Fruit fly (Drosophila melanogaster): ENCODE results near the gene CG16756.

Gene CG16756

DNA sequence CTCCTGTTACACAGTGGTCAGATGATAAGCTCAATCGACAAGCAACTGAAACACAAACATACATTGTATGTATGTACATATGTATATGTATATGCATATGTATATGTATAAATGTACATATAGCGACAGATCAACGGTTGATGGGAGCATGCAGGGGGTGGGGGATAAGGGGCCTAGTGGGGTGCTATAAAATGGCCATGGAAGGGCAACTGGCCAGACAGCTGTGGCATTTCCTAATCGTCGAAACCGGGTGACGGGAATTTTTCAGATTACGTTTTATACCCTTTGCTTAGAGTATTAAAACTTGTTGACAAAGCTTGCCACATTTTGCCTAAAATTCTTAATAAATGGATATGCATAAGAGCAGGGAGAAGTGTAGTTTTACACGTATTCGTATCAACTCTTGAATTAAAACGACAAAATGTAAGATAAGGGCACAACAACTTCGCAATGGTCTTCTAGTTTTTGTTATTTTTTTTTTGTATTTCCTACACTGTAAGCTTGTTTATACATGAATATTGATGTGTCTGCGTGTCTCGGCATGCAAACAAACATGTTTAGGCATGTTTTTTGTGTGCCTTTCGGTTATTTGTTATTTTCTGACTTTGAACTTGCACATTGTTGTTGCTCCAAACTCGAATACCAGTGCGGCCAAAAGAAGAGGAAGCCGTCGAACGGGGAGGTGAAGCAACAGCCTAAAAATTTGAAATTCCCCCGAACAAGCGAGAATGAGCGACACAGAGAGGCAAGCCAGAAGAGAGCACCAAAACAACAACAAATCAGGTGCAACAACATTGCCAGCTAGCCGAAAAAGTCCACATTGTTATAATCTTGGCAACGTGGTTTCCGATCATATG, 8.0 kb upstream of the CG16756 start:
- TF ChIP-seq CG33017 (tag; optimal IDR thresholded peaks at IDR 0.05) = peak; percentile 21
- no peak for TF ChIP-seq CG1620 (GFP tag; optimal IDR thresholded peaks at IDR 0.05)
- no peak for TF ChIP-seq cnc (optimal IDR thresholded peaks at IDR 0.05)
- no peak for TF ChIP-seq Mnt (GFP tag; optimal IDR thresholded peaks at IDR 0.05)
- peak; percentile 32 for TF ChIP-seq ovo (GFP tag; optimal IDR thresholded peaks at IDR 0.05)
- TF ChIP-seq cic (GFP tag; optimal IDR thresholded peaks at IDR 0.05) = peak; percentile 25
- TF ChIP-seq Hr96 (GFP tag; optimal IDR thresholded peaks at IDR 0.05) = no peak
- no peak for TF ChIP-seq CG5204 (GFP tag; optimal IDR thresholded peaks at IDR 0.05)
- no peak for TF ChIP-seq toe (GFP tag; optimal IDR thresholded peaks at IDR 0.05)
- peak; percentile 34 for TF ChIP-seq CG11617 (GFP tag; optimal IDR thresholded peaks at IDR 0.05)
- no peak for TF ChIP-seq kay (GFP tag; ENCODE audit: borderline replicate concordance)
- peak; percentile 45 for TF ChIP-seq CG7101 (tag; optimal IDR thresholded peaks at IDR 0.05)
- no peak for TF ChIP-seq Crg-1 (GFP tag; optimal IDR thresholded peaks at IDR 0.05)
- no peak for TF ChIP-seq CG7045 (GFP tag; optimal IDR thresholded peaks at IDR 0.05)
- TF ChIP-seq bab1 (GFP tag; optimal IDR thresholded peaks at IDR 0.05) = no peak
- no peak for TF ChIP-seq pad (GFP tag; optimal IDR thresholded peaks at IDR 0.05)
- TF ChIP-seq tj (GFP tag; optimal IDR thresholded peaks at IDR 0.05) = no peak
- TF ChIP-seq CG12768 (GFP tag; optimal IDR thresholded peaks at IDR 0.05) = no peak
- no peak for TF ChIP-seq Clk (GFP tag; optimal IDR thresholded peaks at IDR 0.05)
- TF ChIP-seq CG14711 (tag; optimal IDR thresholded peaks at IDR 0.05) = peak; percentile 40

- TF ChIP-seq bab1 (GFP tag; optimal IDR thresholded peaks at IDR 0.05) (no peak), cnc (optimal IDR thresholded peaks at IDR 0.05) (no peak), Crg-1 (GFP tag; optimal IDR thresholded peaks at IDR 0.05) (no peak), ovo (GFP tag; optimal IDR thresholded peaks at IDR 0.05) (no peak), kay (GFP tag; ENCODE audit: borderline replicate concordance) (no peak), CG7101 (tag; optimal IDR thresholded peaks at IDR 0.05) (no peak), Hr96 (GFP tag; optimal IDR thresholded peaks at IDR 0.05) (no peak), cic (GFP tag; optimal IDR thresholded peaks at IDR 0.05) (no peak), CG7045 (GFP tag; optimal IDR thresholded peaks at IDR 0.05) (no peak), CG12768 (GFP tag; optimal IDR thresholded peaks at IDR 0.05) (no peak), CG11617 (GFP tag; optimal IDR thresholded peaks at IDR 0.05) (no peak)
Observed at dm6 chrX:5419905-5420567, 7.3 kb upstream of the CG16756 start.

DNA sequence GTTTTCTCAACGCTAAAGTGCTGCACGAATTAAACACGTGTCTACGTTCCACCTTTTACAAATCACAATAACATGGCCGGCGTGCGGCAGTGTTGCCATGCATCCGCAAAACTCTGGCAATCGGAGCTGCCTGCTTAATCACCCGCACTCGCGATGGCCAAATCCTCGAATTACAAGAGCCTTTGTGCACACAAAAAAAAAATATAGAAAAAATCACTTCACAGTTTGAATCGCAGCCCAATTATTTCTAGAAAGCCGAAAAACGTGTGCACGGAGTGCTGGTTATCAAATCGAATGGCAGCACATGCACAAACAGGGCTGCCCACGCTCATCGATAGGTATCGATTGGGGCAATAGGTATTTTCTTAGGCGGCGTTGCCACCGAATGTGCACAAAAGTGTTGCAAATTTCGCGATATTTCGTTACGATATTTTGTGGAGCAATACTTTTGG, 6.7 kb upstream of the CG16756 start, which contains the start of gene spoon:
Gene spoon (minus strand): TSS at position 300 of the 452 bp plus-strand sequence.
- TF ChIP-seq CG1620 (GFP tag; optimal IDR thresholded peaks at IDR 0.05) (peak; percentile 54), cic (GFP tag; optimal IDR thresholded peaks at IDR 0.05) (no peak), bab1 (GFP tag; optimal IDR thresholded peaks at IDR 0.05) (no peak), CG7101 (tag; optimal IDR thresholded peaks at IDR 0.05) (peak; percentile 21), Hr96 (GFP tag; optimal IDR thresholded peaks at IDR 0.05) (peak; percentile 74), CG33017 (tag; optimal IDR thresholded peaks at IDR 0.05) (no peak), cnc (optimal IDR thresholded peaks at IDR 0.05) (no peak), CG12768 (GFP tag; optimal IDR thresholded peaks at IDR 0.05) (no peak), Mnt (GFP tag; optimal IDR thresholded peaks at IDR 0.05) (peak; percentile 98), kay (GFP tag; ENCODE audit: borderline replicate concordance) (no peak), ovo (GFP tag; optimal IDR thresholded peaks at IDR 0.05) (peak; percentile 31), toe (GFP tag; optimal IDR thresholded peaks at IDR 0.05) (no peak), CG11617 (GFP tag; optimal IDR thresholded peaks at IDR 0.05) (peak; percentile 48), pad (GFP tag; optimal IDR thresholded peaks at IDR 0.05) (no peak), Crg-1 (GFP tag; optimal IDR thresholded peaks at IDR 0.05) (peak; percentile 58), CG14711 (tag; optimal IDR thresholded peaks at IDR 0.05) (peak; percentile 97), CG5204 (GFP tag; optimal IDR thresholded peaks at IDR 0.05) (no peak), CG7045 (GFP tag; optimal IDR thresholded peaks at IDR 0.05) (no peak), tj (GFP tag; optimal IDR thresholded peaks at IDR 0.05) (no peak), Clk (GFP tag; optimal IDR thresholded peaks at IDR 0.05) (no peak)

DNA sequence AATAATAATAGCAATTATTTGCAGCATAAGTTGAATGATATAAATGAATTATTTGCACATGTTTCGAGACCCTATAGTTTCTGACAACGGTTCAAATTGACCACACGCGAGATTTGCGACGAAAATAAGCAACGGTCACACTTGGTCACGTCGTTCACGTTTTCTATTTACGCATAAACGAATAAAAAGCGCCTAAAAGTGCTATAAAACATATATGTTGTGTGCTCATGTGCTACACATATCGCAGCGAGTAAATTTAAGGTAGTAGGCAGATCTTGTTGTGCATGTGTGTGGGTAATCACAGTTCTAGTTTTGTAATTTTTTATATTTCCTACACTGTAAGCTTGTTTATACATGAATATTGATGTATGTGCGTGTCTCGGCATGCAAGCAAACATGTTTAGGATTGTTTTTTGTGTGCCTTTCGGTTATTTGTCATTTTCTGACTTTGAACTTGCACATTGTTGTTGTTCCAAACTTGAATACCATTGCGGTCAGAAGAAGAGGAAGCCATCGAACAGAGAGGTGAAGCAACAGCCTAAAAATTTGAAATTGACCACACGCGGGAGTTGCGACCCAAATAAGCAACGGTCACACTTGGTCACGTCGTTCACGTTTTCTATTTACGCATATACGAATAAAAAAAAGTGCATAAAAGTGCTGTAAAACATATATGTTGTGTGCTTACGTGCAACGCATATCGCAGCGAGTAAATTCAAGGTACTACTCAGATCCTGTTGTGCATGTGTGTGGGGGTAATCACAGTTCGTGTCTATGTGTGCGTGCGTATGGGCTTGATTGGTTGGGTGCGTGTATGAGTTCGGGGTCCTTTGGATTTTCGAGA, 5.7 kb upstream of the CG16756 start, which contains the start of gene Usp16-45:
Gene Usp16-45 (plus strand): TSS at position 127 of the 844 bp plus-strand sequence.
- TF ChIP-seq CG33017 (tag; optimal IDR thresholded peaks at IDR 0.05) (no peak), tj (GFP tag; optimal IDR thresholded peaks at IDR 0.05) (peak; percentile 16), CG14711 (tag; optimal IDR thresholded peaks at IDR 0.05) (peak; percentile 16), Mnt (GFP tag; optimal IDR thresholded peaks at IDR 0.05) (peak; percentile 42)

- TF ChIP-seq pad (GFP tag; optimal IDR thresholded peaks at IDR 0.05) (no peak), CG11617 (GFP tag; optimal IDR thresholded peaks at IDR 0.05) (no peak), Mnt (GFP tag; optimal IDR thresholded peaks at IDR 0.05) (peak; percentile 19)
Observed at dm6 chrX:5422251-5422551, 5.1 kb upstream of the CG16756 start.
